Worm (Caenorhabditis elegans): Measurements from ENCODE around the gene str-256.

The str-256 gene

ce11 chrV:532046-532445 is 30.9 kb upstream of the str-256 start, which contains the start of gene nhr-58 (continued):
- TF ChIP-seq unc-86 (tag; optimal IDR thresholded peaks at IDR 0.05) (no peak), aly-2 (tag; optimal IDR thresholded peaks at IDR 0.05) (no peak), lir-3 (tag; optimal IDR thresholded peaks at IDR 0.05; ENCODE audit: poor library complexity) (no peak), unc-62 (GFP tag; optimal IDR thresholded peaks at IDR 0.05) (no peak), lin-13 (GFP tag; optimal IDR thresholded peaks at IDR 0.05) (no peak), efl-3 (GFP tag; optimal IDR thresholded peaks at IDR 0.05) (no peak), nhr-19 (GFP tag; conservative IDR thresholded peaks at IDR 0.05) (peak; percentile 58), dsc-1 (tag; optimal IDR thresholded peaks at IDR 0.05) (no peak), sox-4 (tag; optimal IDR thresholded peaks at IDR 0.05) (no peak), nhr-84 (tag; optimal IDR thresholded peaks at IDR 0.05) (no peak), nhr-12 (tag; optimal IDR thresholded peaks at IDR 0.05) (no peak), fkh-10 (GFP tag; optimal IDR thresholded peaks at IDR 0.05) (no peak), xbp-1 (tag; optimal IDR thresholded peaks at IDR 0.05) (no peak), lin-15B (tag; optimal IDR thresholded peaks at IDR 0.05) (no peak), sptf-1 (tag; optimal IDR thresholded peaks at IDR 0.05) (no peak), lin-39 (tag; optimal IDR thresholded peaks at IDR 0.05) (no peak), C16A3.4 (tag; optimal IDR thresholded peaks at IDR 0.05) (peak; percentile 20), nhr-237 (tag; optimal IDR thresholded peaks at IDR 0.05) (no peak), unc-130 (tag; optimal IDR thresholded peaks at IDR 0.05) (no peak), tbx-2 (tag; optimal IDR thresholded peaks at IDR 0.05) (peak; percentile 23), elt-2 (tag; optimal IDR thresholded peaks at IDR 0.05) (peak; percentile 65), skn-1 (tag; optimal IDR thresholded peaks at IDR 0.05) (peak; percentile 43), aha-1 (tag; optimal IDR thresholded peaks at IDR 0.05) (no peak), snpc-4 (tag; optimal IDR thresholded peaks at IDR 0.05) (no peak), nhr-85 (tag) (peak; percentile 83), tlp-1 (tag; optimal IDR thresholded peaks at IDR 0.05) (no peak), jun-1 (tag; optimal IDR thresholded peaks at IDR 0.05) (peak; percentile 66), mep-1 (tag; optimal IDR thresholded peaks at IDR 0.05) (peak; percentile 64), fkh-8 (tag; optimal IDR thresholded peaks at IDR 0.05) (peak; percentile 75), pax-3 (tag; optimal IDR thresholded peaks at IDR 0.05) (no peak), ceh-88 (GFP tag; IDR thresholded peaks at IDR 0.05) (no peak), blmp-1 (tag; optimal IDR thresholded peaks at IDR 0.05) (peak; percentile 90), zag-1 (tag; optimal IDR thresholded peaks at IDR 0.05) (no peak), elt-3 (tag; optimal IDR thresholded peaks at IDR 0.05) (peak in 2 of 6 experiments; percentile 18 to 29), unc-98 (GFP tag; IDR thresholded peaks at IDR 0.05) (no peak), nhr-90 (tag; optimal IDR thresholded peaks at IDR 0.05; ENCODE audit: poor library complexity) (peak; percentile 27), hlh-17 (GFP tag; optimal IDR thresholded peaks at IDR 0.05; ENCODE audit: borderline replicate concordance) (no peak), fos-1 (tag; optimal IDR thresholded peaks at IDR 0.05) (peak; percentile 6), vab-15 (tag; optimal IDR thresholded peaks at IDR 0.05) (no peak), sup-37 (GFP tag; optimal IDR thresholded peaks at IDR 0.05) (no peak), mdl-1 (tag; optimal IDR thresholded peaks at IDR 0.05) (peak in 1 of 2 experiments; percentile 71), grh-1 (GFP tag; IDR thresholded peaks at IDR 0.05) (no peak), C34B4.2 (tag; optimal IDR thresholded peaks at IDR 0.05) (no peak), pqm-1 (tag; optimal IDR thresholded peaks at IDR 0.05) (no peak), ama-1 (optimal IDR thresholded peaks at IDR 0.05) (no peak), snu-23 (GFP tag; optimal IDR thresholded peaks at IDR 0.05) (peak; percentile 72), mef-2 (tag; optimal IDR thresholded peaks at IDR 0.05) (no peak), ztf-11 (tag; optimal IDR thresholded peaks at IDR 0.05) (no peak), C04F5.9 (tag; optimal IDR thresholded peaks at IDR 0.05) (no peak), swsn-7 (tag; optimal IDR thresholded peaks at IDR 0.05) (peak; percentile 3), nhr-11 (tag; optimal IDR thresholded peaks at IDR 0.05) (peak; percentile 59), fkh-4 (tag; optimal IDR thresholded peaks at IDR 0.05; ENCODE audit: borderline replicate concordance) (no peak), irx-1 (tag; optimal IDR thresholded peaks at IDR 0.05) (no peak), Y116A8C.19 (tag; optimal IDR thresholded peaks at IDR 0.05; ENCODE audit: borderline replicate concordance) (no peak), rnt-1 (tag; optimal IDR thresholded peaks at IDR 0.05) (peak; percentile 45)

Data from whole organism, L1 larva.